Worm (Caenorhabditis elegans): ENCODE measurements around the gene F44E5.4.

Gene F44E5.4

ce11 chrII:11751615-11752174, 7.4 kb downstream of the F44E5.4 start:
- TF ChIP-seq hmg-11 (tag; optimal IDR thresholded peaks at IDR 0.05) (peak; percentile 68), nfya-1 (tag; optimal IDR thresholded peaks at IDR 0.05; ENCODE audit: insufficient read depth) (peak; percentile 72), fkh-2 (tag; optimal IDR thresholded peaks at IDR 0.05) (no peak), lin-15B (tag; optimal IDR thresholded peaks at IDR 0.05) (peak; percentile 29), pha-4 (tag; optimal IDR thresholded peaks at IDR 0.05) (no peak), ZK546.5 (tag; optimal IDR thresholded peaks at IDR 0.05) (no peak), sea-2 (GFP tag; optimal IDR thresholded peaks at IDR 0.05) (peak; percentile 56), unc-62 (GFP tag; optimal IDR thresholded peaks at IDR 0.05) (peak; percentile 33), lin-39 (tag; optimal IDR thresholded peaks at IDR 0.05) (peak; percentile 52)

- TF ChIP-seq nhr-67 (tag; optimal IDR thresholded peaks at IDR 0.05), result no peak
- TF ChIP-seq ZK546.5 (tag; optimal IDR thresholded peaks at IDR 0.05), result no peak
- peak; percentile 66 for TF ChIP-seq nhr-11 (tag; optimal IDR thresholded peaks at IDR 0.05)
- no peak for TF ChIP-seq ceh-9 (tag; optimal IDR thresholded peaks at IDR 0.05)
- TF ChIP-seq eor-1 (tag; optimal IDR thresholded peaks at IDR 0.05), result no peak
- no peak for TF ChIP-seq lsy-12 (tag; optimal IDR thresholded peaks at IDR 0.05)
- peak; percentile 51 for TF ChIP-seq R02D3.7 (tag; optimal IDR thresholded peaks at IDR 0.05)
- peak; percentile 68 for TF ChIP-seq sea-2 (GFP tag; optimal IDR thresholded peaks at IDR 0.05)
- peak; percentile 84 for TF ChIP-seq pha-4 (tag; optimal IDR thresholded peaks at IDR 0.05)
- peak; percentile 6 for TF ChIP-seq unc-62 (GFP tag; optimal IDR thresholded peaks at IDR 0.05)
- TF ChIP-seq skn-1 (tag; optimal IDR thresholded peaks at IDR 0.05), result peak; percentile 69
- TF ChIP-seq fos-1 (tag; optimal IDR thresholded peaks at IDR 0.05), result peak; percentile 67
- no peak for TF ChIP-seq daf-12 (tag; optimal IDR thresholded peaks at IDR 0.05)
- peak; percentile 98 for TF ChIP-seq nfya-1 (tag; optimal IDR thresholded peaks at IDR 0.05; ENCODE audit: insufficient read depth)
- TF ChIP-seq nhr-76 (tag; optimal IDR thresholded peaks at IDR 0.05), result no peak
- TF ChIP-seq ztf-11 (tag; optimal IDR thresholded peaks at IDR 0.05), result no peak
- no peak for TF ChIP-seq aly-2 (tag; optimal IDR thresholded peaks at IDR 0.05)
- peak; percentile 48 for TF ChIP-seq mdl-1 (tag; optimal IDR thresholded peaks at IDR 0.05)
- no peak for TF ChIP-seq ama-1 (optimal IDR thresholded peaks at IDR 0.05)
- peak; percentile 75 for TF ChIP-seq tbx-2 (tag; optimal IDR thresholded peaks at IDR 0.05)
- peak; percentile 61 for TF ChIP-seq nhr-23 (tag; optimal IDR thresholded peaks at IDR 0.05)
- TF ChIP-seq nhr-77 (tag; optimal IDR thresholded peaks at IDR 0.05), result no peak
- no peak for TF ChIP-seq mml-1 (tag; optimal IDR thresholded peaks at IDR 0.05)
- TF ChIP-seq snpc-4 (tag; optimal IDR thresholded peaks at IDR 0.05), result peak; percentile 50
- no peak for TF ChIP-seq nhr-12 (tag; optimal IDR thresholded peaks at IDR 0.05)
- TF ChIP-seq fkh-2 (tag; optimal IDR thresholded peaks at IDR 0.05), result no peak
- no peak for TF ChIP-seq ceh-16 (tag; optimal IDR thresholded peaks at IDR 0.05)
- peak; percentile 83 for TF ChIP-seq elt-2 (tag; optimal IDR thresholded peaks at IDR 0.05)
- TF ChIP-seq lin-39 (tag; optimal IDR thresholded peaks at IDR 0.05), result peak; percentile 89
- TF ChIP-seq fkh-10 (GFP tag; optimal IDR thresholded peaks at IDR 0.05), result peak; percentile 46
- TF ChIP-seq pqm-1 (tag; optimal IDR thresholded peaks at IDR 0.05), result peak; percentile 47
- TF ChIP-seq unc-39 (tag; optimal IDR thresholded peaks at IDR 0.05), result no peak
- TF ChIP-seq ztf-4 (tag; optimal IDR thresholded peaks at IDR 0.05), result no peak
- no peak for TF ChIP-seq nhr-237 (tag; optimal IDR thresholded peaks at IDR 0.05)
- TF ChIP-seq hmg-11 (tag; optimal IDR thresholded peaks at IDR 0.05), result peak; percentile 96
- TF ChIP-seq nhr-28 (tag; optimal IDR thresholded peaks at IDR 0.05), result no peak
- TF ChIP-seq ceh-82 (tag; optimal IDR thresholded peaks at IDR 0.05), result peak; percentile 25
- TF ChIP-seq lin-15B (tag; optimal IDR thresholded peaks at IDR 0.05), result peak; percentile 20
- peak; percentile 0 for TF ChIP-seq zag-1 (tag; optimal IDR thresholded peaks at IDR 0.05)
- TF ChIP-seq nhr-43 (tag; optimal IDR thresholded peaks at IDR 0.05; ENCODE audit: poor library complexity, severe bottlenecking), result peak; percentile 39
- TF ChIP-seq jun-1 (tag; optimal IDR thresholded peaks at IDR 0.05), result peak; percentile 93
- TF ChIP-seq elt-3 (tag; optimal IDR thresholded peaks at IDR 0.05), result no peak
- peak; percentile 49 for TF ChIP-seq nhr-25 (tag; optimal IDR thresholded peaks at IDR 0.05)
- no peak for TF ChIP-seq egl-27 (tag; optimal IDR thresholded peaks at IDR 0.05)
- TF ChIP-seq egl-5 (tag; optimal IDR thresholded peaks at IDR 0.05), result peak; percentile 90
- peak; percentile 84 for TF ChIP-seq ceh-28 (tag; optimal IDR thresholded peaks at IDR 0.05)
These were observed 9.5 kb downstream of the F44E5.4 start for ce11 chrII:11749490-11750172.

Data from whole organism, L3 larva.